Fruit fly (Drosophila melanogaster): ENCODE results near the gene CG33127.
A peak's percentile ranks its signal among the peaks of the same experiment; 100 is the strongest.

Gene CG33127

dm6 chr2L:300877-301706 lies 20.8 kb upstream of the CG33127 start:
- TF ChIP-seq D1 (tag; optimal IDR thresholded peaks at IDR 0.05) = no peak
- no peak for TF ChIP-seq gl (tag; optimal IDR thresholded peaks at IDR 0.05)
- TF ChIP-seq CG32121 (GFP tag; IDR thresholded peaks at IDR 0.05) = no peak
- no peak for TF ChIP-seq CG12605 (GFP tag; IDR thresholded peaks at IDR 0.05)
- no peak for TF ChIP-seq Pif1A (GFP tag; optimal IDR thresholded peaks at IDR 0.05)
- TF ChIP-seq CG8159 (tag; optimal IDR thresholded peaks at IDR 0.05) = no peak
- no peak for TF ChIP-seq rn (GFP tag; IDR thresholded peaks at IDR 0.05)
- no peak for TF ChIP-seq CG8301 (tag; optimal IDR thresholded peaks at IDR 0.05)

DNA sequence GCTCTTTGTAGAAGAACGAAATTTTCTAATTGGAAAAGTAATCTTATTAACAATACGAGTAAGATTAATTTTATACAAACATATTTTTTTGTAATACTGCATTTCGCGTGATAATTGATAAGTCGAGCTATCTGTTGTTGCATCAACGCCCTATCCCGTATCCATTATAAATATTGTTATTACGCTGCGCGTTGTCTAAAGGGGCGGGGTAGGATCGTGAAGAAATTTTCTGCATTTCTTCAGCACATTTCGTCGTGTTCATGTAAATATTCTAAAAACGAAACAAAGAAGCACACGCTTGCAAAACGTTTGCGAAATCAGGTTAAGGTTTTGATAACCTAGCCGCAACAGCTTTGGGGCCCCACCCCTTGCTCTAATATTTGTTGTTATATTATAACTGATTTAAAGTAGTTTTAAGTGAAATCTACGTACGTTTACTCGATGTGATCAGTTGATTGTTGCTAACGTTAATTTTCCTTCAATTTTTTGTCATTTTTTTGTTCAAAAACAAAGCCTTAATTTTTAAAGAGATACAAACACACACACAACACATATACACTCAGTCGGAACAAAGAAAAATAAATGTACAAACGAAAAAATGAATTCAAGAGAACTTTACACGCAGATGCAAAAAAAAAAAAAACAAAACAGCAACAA lies 18.5 kb upstream of the CG33127 start:
- no peak for TF ChIP-seq CG34367 (tag; optimal IDR thresholded peaks at IDR 0.05)
- no peak for TF ChIP-seq CG8159 (tag; optimal IDR thresholded peaks at IDR 0.05)
- TF ChIP-seq CG8301 (tag; optimal IDR thresholded peaks at IDR 0.05) = no peak
- TF ChIP-seq Pif1A (GFP tag; optimal IDR thresholded peaks at IDR 0.05) = no peak
- no peak for TF ChIP-seq CG4496 (GFP tag; IDR thresholded peaks at IDR 0.05)
- TF ChIP-seq Snoo (tag; optimal IDR thresholded peaks at IDR 0.05) = no peak
- TF ChIP-seq CG9948 (tag; optimal IDR thresholded peaks at IDR 0.05) = no peak
- TF ChIP-seq CG14655 (GFP tag; optimal IDR thresholded peaks at IDR 0.05) = no peak
- no peak for TF ChIP-seq CG13204 (GFP tag; optimal IDR thresholded peaks at IDR 0.05)
- no peak for TF ChIP-seq CG15710 (tag; optimal IDR thresholded peaks at IDR 0.05)
- no peak for TF ChIP-seq CG10348 (GFP tag; IDR thresholded peaks at IDR 0.05)
- no peak for TF ChIP-seq fd96Ca (GFP tag; IDR thresholded peaks at IDR 0.05)
- no peak for TF ChIP-seq CG17806 (tag; optimal IDR thresholded peaks at IDR 0.05)
- no peak for TF ChIP-seq CG12605 (GFP tag; IDR thresholded peaks at IDR 0.05)
- no peak for TF ChIP-seq Ets98B (GFP tag; IDR thresholded peaks at IDR 0.05)

DNA sequence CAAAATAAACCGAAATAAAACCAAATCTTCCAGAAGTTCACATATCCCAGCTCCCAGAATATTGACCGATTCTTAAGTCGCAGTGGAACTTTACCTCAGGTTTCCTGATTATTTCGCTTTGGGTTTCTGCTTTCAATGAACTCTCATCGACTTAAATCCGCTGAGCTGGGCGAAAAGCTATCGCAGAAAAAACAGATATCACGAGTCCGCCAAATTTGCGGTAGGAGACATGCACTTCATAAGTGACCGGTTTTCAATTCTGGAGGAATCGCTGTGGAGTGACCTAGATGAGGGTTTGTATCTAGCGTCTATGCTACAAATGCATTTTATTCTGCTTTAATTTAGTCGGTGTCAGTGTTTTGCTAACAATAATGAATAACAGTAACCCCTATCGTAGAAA lies 16.7 kb upstream of the CG33127 start:
- TF ChIP-seq CG15710 (tag; optimal IDR thresholded peaks at IDR 0.05) (no peak), CG34367 (tag; optimal IDR thresholded peaks at IDR 0.05) (no peak), CG17806 (tag; optimal IDR thresholded peaks at IDR 0.05) (no peak), rn (GFP tag; IDR thresholded peaks at IDR 0.05) (no peak), CG12605 (GFP tag; IDR thresholded peaks at IDR 0.05) (no peak), CG13204 (GFP tag; optimal IDR thresholded peaks at IDR 0.05) (no peak)

DNA sequence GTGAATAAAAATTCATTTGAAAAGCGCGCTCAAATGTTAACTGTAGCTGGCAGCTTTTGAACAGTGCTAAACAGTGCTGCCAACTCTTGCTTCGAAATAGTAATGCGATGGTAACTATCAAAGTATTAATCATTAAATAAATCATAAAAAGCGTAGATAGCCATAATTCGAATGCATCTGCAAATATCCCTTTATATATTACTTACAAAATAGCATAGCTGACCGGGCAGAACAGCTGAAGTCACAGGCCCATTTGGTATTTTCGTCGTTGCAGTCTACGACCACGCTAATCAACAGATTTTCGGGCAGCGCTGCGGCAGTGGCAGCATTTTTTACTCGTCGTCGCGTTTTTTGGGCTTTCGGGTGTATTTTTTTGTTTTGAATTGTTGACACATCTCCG lies 16.3 kb upstream of the CG33127 start, which contains the start of gene Plc21C:
TSS of gene Plc21C (plus strand) at position 290 of the 400 bp plus-strand sequence.
- TF ChIP-seq CG32121 (GFP tag; IDR thresholded peaks at IDR 0.05) (no peak), CG8159 (tag; optimal IDR thresholded peaks at IDR 0.05) (peak; percentile 14), CG12605 (GFP tag; IDR thresholded peaks at IDR 0.05) (no peak), CG17806 (tag; optimal IDR thresholded peaks at IDR 0.05) (peak; percentile 11), EcR (GFP tag; optimal IDR thresholded peaks at IDR 0.05) (no peak), Snoo (tag; optimal IDR thresholded peaks at IDR 0.05) (no peak), CG15710 (tag; optimal IDR thresholded peaks at IDR 0.05) (peak; percentile 27), CG4496 (GFP tag; IDR thresholded peaks at IDR 0.05) (no peak), CG14655 (GFP tag; optimal IDR thresholded peaks at IDR 0.05) (peak; percentile 9), CG10348 (GFP tag; IDR thresholded peaks at IDR 0.05) (no peak)

DNA sequence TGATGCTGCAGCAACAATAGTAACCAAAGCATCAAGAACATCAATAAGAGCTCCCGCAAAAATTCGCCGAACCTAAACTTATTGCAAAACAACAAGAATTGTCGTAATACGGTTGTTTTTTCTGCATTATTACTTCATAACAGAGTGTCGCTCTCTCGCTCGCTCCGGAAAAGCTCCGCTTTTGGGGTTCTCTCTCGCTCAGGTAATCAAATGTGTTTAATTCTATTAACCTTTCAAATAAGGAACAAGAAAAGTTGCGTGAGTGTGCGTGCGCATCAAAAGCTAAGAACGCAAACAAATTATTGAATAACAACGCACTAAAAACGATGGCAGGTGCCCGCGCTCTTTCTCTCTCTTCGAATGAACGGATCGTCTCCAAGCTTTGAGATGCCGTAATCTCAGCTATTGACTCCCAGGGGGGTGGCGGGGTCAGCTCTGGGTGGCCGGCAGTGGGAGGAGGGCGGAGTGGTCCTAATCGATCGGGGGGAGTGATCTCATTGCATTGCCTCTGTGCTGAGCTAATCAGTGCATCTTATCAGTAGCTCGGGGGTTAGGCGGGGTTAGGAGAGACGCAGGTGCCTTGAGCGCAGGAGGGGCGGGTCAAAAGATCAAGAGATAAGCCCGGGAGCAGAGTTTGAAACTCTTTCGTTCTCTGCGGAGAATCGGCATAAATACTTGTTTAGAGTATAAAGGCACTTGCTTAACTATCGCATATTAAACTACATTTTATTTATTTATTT lies 15.5 kb upstream of the CG33127 start:
- TF ChIP-seq CG10348 (GFP tag; IDR thresholded peaks at IDR 0.05) (no peak), CG8159 (tag; optimal IDR thresholded peaks at IDR 0.05) (no peak), CG13204 (GFP tag; optimal IDR thresholded peaks at IDR 0.05) (no peak), CG14655 (GFP tag; optimal IDR thresholded peaks at IDR 0.05) (no peak), CG15710 (tag; optimal IDR thresholded peaks at IDR 0.05) (no peak), fd96Ca (GFP tag; IDR thresholded peaks at IDR 0.05) (no peak), Pif1A (GFP tag; optimal IDR thresholded peaks at IDR 0.05) (no peak), Snoo (tag; optimal IDR thresholded peaks at IDR 0.05) (no peak), CG9948 (tag; optimal IDR thresholded peaks at IDR 0.05) (no peak), EcR (GFP tag; optimal IDR thresholded peaks at IDR 0.05) (peak; percentile 14), CG32121 (GFP tag; IDR thresholded peaks at IDR 0.05) (no peak; the same call in 1 of the 2 replicates), Pif1B (GFP tag; optimal IDR thresholded peaks at IDR 0.05) (no peak), gl (tag; optimal IDR thresholded peaks at IDR 0.05) (no peak), CG4496 (GFP tag; IDR thresholded peaks at IDR 0.05) (0 out of 3 replicates have a peak, but pooled peaks have one; percentile 33), CG12605 (GFP tag; IDR thresholded peaks at IDR 0.05) (no peak)

- no peak for TF ChIP-seq CG32121 (GFP tag; IDR thresholded peaks at IDR 0.05)
- TF ChIP-seq Snoo (tag; optimal IDR thresholded peaks at IDR 0.05) = no peak
- TF ChIP-seq EcR (GFP tag; optimal IDR thresholded peaks at IDR 0.05) = no peak
- no peak for TF ChIP-seq CG9948 (tag; optimal IDR thresholded peaks at IDR 0.05)
- no peak for TF ChIP-seq CG17806 (tag; optimal IDR thresholded peaks at IDR 0.05)
- no peak for TF ChIP-seq CG4496 (GFP tag; IDR thresholded peaks at IDR 0.05)
- TF ChIP-seq CG34367 (tag; optimal IDR thresholded peaks at IDR 0.05) = no peak
Measured at dm6 chr2L:307129-307528, 14.8 kb upstream of the CG33127 start.
